Worm (Caenorhabditis elegans): ENCODE data around the gene fask-1.

ce11 chrIV:13056026-13056425 lies 44.5 kb upstream of the fask-1 start, which contains the start of gene scl-1:
- no peak for TF ChIP-seq ahr-1 (tag; optimal IDR thresholded peaks at IDR 0.05)
- TF ChIP-seq sdc-2 (tag; optimal IDR thresholded peaks at IDR 0.05): no peak
